Worm (Caenorhabditis elegans) whole organism, L4 larva: ENCODE data around the gene irld-42.

ENCODE experiments used
- ZK546.5 ChIP-seq, 2 experiments: sonication (generic microtip); optimal IDR thresholded peaks; 2 replicates each; lab custom pipeline; 2017; ENCODE audit warnings: missing biosample characterization in 2 of 2, missing genetic modification characterization in 2 of 2
- arid-1 ChIP-seq: fragments of 200-800 bp; sonication (Bioruptor generic); conservative IDR thresholded peaks from 2 replicates; pipeline ENCODE4 v1.3.6; 2022; ENCODE audit warnings: missing genetic modification reagents, missing genetic modification characterization, missing compliant biosample characterization
- ces-1 ChIP-seq: fragments of 150-350 bp; sonication (generic microtip); optimal IDR thresholded peaks from 4 replicates; lab custom pipeline; 2014; ENCODE audit warnings: missing biosample characterization, missing genetic modification reagents, missing genetic modification characterization
- daf-12 ChIP-seq: fragments of 150-350 bp; optimal IDR thresholded peaks from 2 replicates; lab custom pipeline; 2014; ENCODE audit warnings: missing biosample characterization, missing genetic modification reagents, missing genetic modification characterization
- daf-16 ChIP-seq, 3 experiments: sonication (generic microtip); optimal IDR thresholded peaks; 2 replicates each; lab custom pipeline; 2016 to 2017; ENCODE audit warnings: missing genetic modification characterization in 3 of 3, missing genetic modification reagents in 3 of 3, mild to moderate bottlenecking in 2 of 3, missing compliant biosample characterization in 2 of 3, missing biosample characterization in 1 of 3, moderate library complexity in 1 of 3
- egl-27 ChIP-seq: sonication (generic microtip); optimal IDR thresholded peaks from 3 replicates; lab custom pipeline; 2017; ENCODE audit warnings: missing biosample characterization, missing genetic modification reagents, missing genetic modification characterization
- fos-1 ChIP-seq: fragments of 150-350 bp; optimal IDR thresholded peaks from 2 replicates; lab custom pipeline; 2014; ENCODE audit warnings: missing biosample characterization, missing genetic modification characterization
- lin-15B ChIP-seq: fragments of 150-350 bp; sonication (generic microtip); optimal IDR thresholded peaks from 3 replicates; lab custom pipeline; 2014; ENCODE audit warnings: missing biosample characterization, missing genetic modification characterization
- lir-3 ChIP-seq: sonication (generic microtip); optimal IDR thresholded peaks from 2 replicates; lab custom pipeline; 2016; ENCODE audit warnings: mild to moderate bottlenecking, missing genetic modification characterization, missing compliant biosample characterization
- nhr-10 ChIP-seq: fragments of 150-350 bp; optimal IDR thresholded peaks from 2 replicates; lab custom pipeline; 2014; ENCODE audit warnings: missing biosample characterization, missing genetic modification characterization
- nhr-11 ChIP-seq: fragments of 150-350 bp; optimal IDR thresholded peaks from 2 replicates; lab custom pipeline; 2014; ENCODE audit warnings: missing biosample characterization, missing genetic modification characterization
- nhr-25 ChIP-seq: sonication (generic microtip); optimal IDR thresholded peaks from 2 replicates; lab custom pipeline; 2017; ENCODE audit warnings: missing genetic modification characterization, mild to moderate bottlenecking, missing compliant biosample characterization, antibody characterized with exemption, moderate library complexity, borderline replicate concordance; ENCODE audit not compliant: insufficient read depth
- pqm-1 ChIP-seq: sonication (generic microtip); optimal IDR thresholded peaks from 2 replicates; lab custom pipeline; 2017; ENCODE audit warnings: missing biosample characterization, missing genetic modification characterization

DNA sequence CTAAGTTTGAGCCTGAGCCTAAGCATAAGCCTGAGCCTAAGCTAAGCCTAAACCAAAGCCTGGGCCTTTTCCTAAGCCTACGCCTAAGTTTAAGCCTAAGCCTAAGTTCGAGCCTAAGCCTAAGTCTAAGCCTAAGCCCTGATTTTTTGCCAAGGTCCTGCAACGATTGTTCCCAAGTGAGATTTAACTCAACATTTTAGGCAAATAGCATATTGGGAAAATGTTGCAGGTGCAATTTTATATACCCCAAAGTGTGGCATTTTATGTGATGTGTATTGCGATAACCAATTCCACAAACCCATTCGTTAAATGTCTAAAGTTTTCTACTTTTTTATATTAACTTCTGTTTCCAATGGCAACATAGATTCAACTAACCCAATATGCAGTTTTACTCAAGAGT is 6.0 kb upstream of the irld-42 start, which contains the start of gene irld-40:
- TF ChIP-seq ZK546.5 (tag; optimal IDR thresholded peaks at IDR 0.05; lab: Kevin White, UChicago): no peak
- TF ChIP-seq nhr-11 (tag; lab: Kevin White, UChicago): no peak
- no peak for TF ChIP-seq arid-1 (GFP tag; lab: Robert Waterston, UW)
- TF ChIP-seq pqm-1 (tag; lab: Kevin White, UChicago): no peak
- TF ChIP-seq ces-1: no peak
- no peak for TF ChIP-seq lin-15B
- no peak for TF ChIP-seq lir-3 (tag; lab: Kevin White, UChicago)
- no peak for TF ChIP-seq daf-16 (GFP tag; optimal IDR thresholded peaks at IDR 0.05; lab: Kevin White, UChicago)
- no peak for TF ChIP-seq daf-16 (tag; optimal IDR thresholded peaks at IDR 0.05; lab: Kevin White, UChicago)
- TF ChIP-seq fos-1 (tag; lab: Kevin White, UChicago): no peak
- no peak for TF ChIP-seq nhr-10 (tag; lab: Kevin White, UChicago)
- TF ChIP-seq daf-12: no peak
- no peak for TF ChIP-seq egl-27 (tag; lab: Kevin White, UChicago)
- no peak for TF ChIP-seq nhr-25 (tag; lab: Kevin White, UChicago)
